Worm (Caenorhabditis elegans) whole organism, L4 larva: Measurements from ENCODE around the gene ulp-3.

ENCODE experiments used
- F44E2.7 ChIP-seq: fragments of 200-800 bp; sonication (Bioruptor generic); IDR thresholded peaks from 2 replicates; pipeline ENCODE4 v2.1.2; 2022; ENCODE audit warnings: missing genetic modification characterization, missing compliant biosample characterization
- T26A8.4 ChIP-seq: fragments of 200-800 bp; sonication (Bioruptor generic); IDR thresholded peaks from 2 replicates; pipeline ENCODE4 v1.3.6; 2022; ENCODE audit warnings: missing genetic modification characterization, missing compliant biosample characterization
- ZK546.5 ChIP-seq, 2 experiments: sonication (generic microtip); optimal IDR thresholded peaks; 2 replicates each; lab custom pipeline; 2017; ENCODE audit warnings: missing biosample characterization in 2 of 2, missing genetic modification characterization in 2 of 2
- daf-12 ChIP-seq: fragments of 150-350 bp; optimal IDR thresholded peaks from 2 replicates; lab custom pipeline; 2014; ENCODE audit warnings: missing biosample characterization, missing genetic modification reagents, missing genetic modification characterization
- dmd-9 ChIP-seq: fragments of 200-800 bp; sonication (Bioruptor generic); IDR thresholded peaks from 2 replicates; pipeline ENCODE4 v1.3.6; 2022; ENCODE audit warnings: missing genetic modification reagents, missing genetic modification characterization, missing compliant biosample characterization
- lir-3 ChIP-seq: sonication (generic microtip); optimal IDR thresholded peaks from 2 replicates; lab custom pipeline; 2016; ENCODE audit warnings: mild to moderate bottlenecking, missing genetic modification characterization, missing compliant biosample characterization
- madf-5 ChIP-seq, 2 experiments: fragments of 200-800 bp; sonication (Bioruptor generic); IDR thresholded peaks; 2 replicates each; pipeline ENCODE4 v1.3.6; 2022; ENCODE audit warnings: missing compliant biosample characterization in 2 of 2, missing genetic modification characterization in 2 of 2
- unc-39 ChIP-seq: sonication (generic microtip); optimal IDR thresholded peaks from 2 replicates; lab custom pipeline; 2017; ENCODE audit warnings: missing biosample characterization, missing genetic modification characterization

DNA sequence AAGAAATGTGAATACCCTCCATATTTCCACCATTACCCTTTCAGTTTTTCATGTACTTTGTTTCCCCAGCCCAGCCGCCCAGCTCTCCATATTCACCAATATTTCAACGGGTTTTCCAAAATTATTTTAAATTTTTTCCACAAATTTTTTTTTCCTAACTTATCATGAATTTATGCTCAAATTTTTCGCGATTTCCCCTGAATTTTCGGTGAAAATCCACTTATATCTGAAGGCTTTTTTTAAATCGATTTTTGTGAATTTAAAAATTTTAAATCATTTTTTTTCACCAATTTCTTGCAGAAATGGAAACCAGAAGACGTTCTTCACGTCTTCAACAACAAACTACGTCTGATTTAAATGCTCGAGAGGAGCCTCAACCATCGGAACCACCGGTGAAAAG lies 29.4 kb downstream of the ulp-3 start, which contains the start of gene xpc-1:
- TF ChIP-seq daf-12 (no peak), lir-3 (tag; lab: Kevin White, UChicago) (no peak), madf-5 (GFP tag; IDR thresholded peaks at IDR 0.05; lab: Robert Waterston, UW) (no peak), unc-39 (tag; lab: Kevin White, UChicago) (no peak), dmd-9 (GFP tag; lab: Robert Waterston, UW) (no peak), T26A8.4 (GFP tag; lab: Robert Waterston, UW) (no peak), ZK546.5 (tag; optimal IDR thresholded peaks at IDR 0.05; lab: Kevin White, UChicago) (no peak), F44E2.7 (GFP tag; lab: Robert Waterston, UW) (no peak)
